Fruit fly (Drosophila melanogaster): ENCODE results near the gene CG10254.

dm6 chr3R:23737676-23738574, 43.1 kb upstream of the CG10254 start:
- no peak for TF ChIP-seq CG11294 (GFP tag; IDR thresholded peaks at IDR 0.05)
- TF ChIP-seq CG4318 (GFP tag; optimal IDR thresholded peaks at IDR 0.05): peak; percentile 52
- TF ChIP-seq CG8632 (GFP tag; optimal IDR thresholded peaks at IDR 0.05): peak; percentile 41
- TF ChIP-seq dac (GFP tag; optimal IDR thresholded peaks at IDR 0.05): peak; percentile 1
- no peak; the same call in 2 of the 3 replicates for TF ChIP-seq eg (GFP tag; IDR thresholded peaks at IDR 0.05)

All from whole organism, prepupa.